Fruit fly (Drosophila melanogaster): Measurements from ENCODE around the gene NdufV3.

DNA sequence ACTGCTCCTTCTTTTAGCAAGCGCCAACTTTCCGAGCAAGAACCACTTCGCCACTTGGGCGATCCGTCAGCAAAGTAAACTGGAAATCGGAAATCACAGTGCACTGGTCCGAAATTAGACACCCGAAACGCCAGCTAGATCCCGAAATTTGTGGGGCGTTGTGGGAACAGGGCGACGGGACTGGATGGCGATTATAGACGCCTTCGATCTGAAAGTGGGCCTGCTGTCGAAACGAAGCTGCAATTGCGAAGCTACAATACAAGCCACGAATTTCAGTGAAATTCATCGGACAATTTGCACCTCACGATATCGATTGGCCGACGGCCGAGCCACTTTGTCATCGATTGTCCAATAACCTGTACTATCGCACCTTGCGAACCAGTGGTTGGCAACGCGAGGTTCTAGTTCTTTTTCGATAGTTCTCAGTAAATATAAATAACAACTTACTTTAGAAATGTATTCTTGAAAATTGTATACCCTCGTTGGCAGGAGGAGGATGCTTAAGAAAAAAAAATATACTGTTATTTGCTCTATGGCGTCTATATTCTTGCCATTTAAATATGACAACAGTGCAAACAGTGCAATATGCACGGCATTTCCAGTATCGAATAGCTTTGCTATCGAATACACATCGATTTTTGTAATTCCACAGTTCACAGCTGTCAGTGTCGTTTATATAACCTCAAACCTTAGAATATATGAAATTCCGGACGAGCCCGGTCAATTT is 18.1 kb downstream of the NdufV3 start, which contains the start of the genes hop and Tim8:
- TF ChIP-seq Ets98B (GFP tag; IDR thresholded peaks at IDR 0.05) (no peak), CG14655 (GFP tag; optimal IDR thresholded peaks at IDR 0.05) (no peak), CG9948 (tag; optimal IDR thresholded peaks at IDR 0.05) (no peak), Snoo (tag; optimal IDR thresholded peaks at IDR 0.05) (no peak), CG15710 (tag; optimal IDR thresholded peaks at IDR 0.05) (no peak), Pif1B (GFP tag; optimal IDR thresholded peaks at IDR 0.05) (no peak), Pif1A (GFP tag; optimal IDR thresholded peaks at IDR 0.05) (no peak), EcR (GFP tag; optimal IDR thresholded peaks at IDR 0.05) (no peak), CG13204 (GFP tag; optimal IDR thresholded peaks at IDR 0.05) (no peak), fd96Ca (GFP tag; IDR thresholded peaks at IDR 0.05) (no peak), CG32121 (GFP tag; IDR thresholded peaks at IDR 0.05) (no peak)
